Worm (Caenorhabditis elegans): ENCODE results near the gene C07G1.7.
A peak's percentile ranks its signal among the peaks of the same experiment; 100 is the strongest.

Gene C07G1.7

ce11 chrIV:8164515-8164914 lies 47.1 kb downstream of the C07G1.7 start:
- no peak for TF ChIP-seq snpc-3.4 (tag; optimal IDR thresholded peaks at IDR 0.05)
- TF ChIP-seq aptf-3 (GFP tag; IDR thresholded peaks at IDR 0.05), result no peak
- no peak for TF ChIP-seq lsl-1 (GFP tag; optimal IDR thresholded peaks at IDR 0.05)
- no peak for TF ChIP-seq ztf-22 (GFP tag; optimal IDR thresholded peaks at IDR 0.05)
- no peak for TF ChIP-seq cebp-2 (GFP tag; IDR thresholded peaks at IDR 0.05)

ce11 chrIV:8163687-8164086 lies 48.0 kb downstream of the C07G1.7 start, which contains the start of gene clec-51:
clec-51 (minus strand) TSS chrIV:8163800.
- TF ChIP-seq ZK185.1 (tag; optimal IDR thresholded peaks at IDR 0.05; ENCODE audit: poor library complexity, severe bottlenecking) (no peak), ztf-25 (GFP tag; IDR thresholded peaks at IDR 0.05) (no peak), dpl-1 (GFP tag; optimal IDR thresholded peaks at IDR 0.05) (no peak), F49E8.2 (tag; optimal IDR thresholded peaks at IDR 0.05; ENCODE audit: insufficient read depth) (no peak), tlf-1 (GFP tag; optimal IDR thresholded peaks at IDR 0.05) (no peak), nhr-80 (tag; optimal IDR thresholded peaks at IDR 0.05) (peak; percentile 69), gei-17 (GFP tag; optimal IDR thresholded peaks at IDR 0.05) (no peak), tbp1 (GFP tag; optimal IDR thresholded peaks at IDR 0.05) (no peak)

- peak; percentile 41 for TF ChIP-seq nhr-80 (tag; optimal IDR thresholded peaks at IDR 0.05)
- TF ChIP-seq Y53G8AR.9 (GFP tag; conservative IDR thresholded peaks at IDR 0.05), result no peak
Observed at ce11 chrIV:8161774-8162173, 49.9 kb downstream of the C07G1.7 start.
